Worm (Caenorhabditis elegans): ENCODE measurements around the gene B0035.3.

DNA sequence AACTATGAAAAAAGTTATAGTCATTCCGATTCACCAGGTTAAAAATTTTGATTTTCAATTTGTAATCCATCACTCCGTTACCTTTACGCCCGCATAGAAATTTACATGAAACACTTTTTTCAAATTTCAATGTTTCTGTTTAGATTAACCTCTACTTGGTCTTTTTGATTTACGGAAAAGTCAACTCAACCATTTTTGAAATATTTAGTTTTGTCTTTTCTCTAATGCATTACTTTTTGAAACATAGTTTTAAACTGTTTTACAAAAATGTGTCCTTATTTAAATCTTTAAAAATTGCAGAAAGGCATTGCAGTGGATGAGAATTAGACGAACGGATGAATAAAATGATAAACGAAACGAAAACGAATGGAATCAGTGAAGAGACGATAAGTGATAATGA, 41.6 kb downstream of the B0035.3 start, which contains the start of gene gtl-2:
- TF ChIP-seq tra-4 (tag; optimal IDR thresholded peaks at IDR 0.05) (no peak), hnd-1 (tag; optimal IDR thresholded peaks at IDR 0.05) (no peak), ama-1 (optimal IDR thresholded peaks at IDR 0.05) (no peak), tbx-11 (GFP tag; IDR thresholded peaks at IDR 0.05) (no peak), tbx-37 (GFP tag; conservative IDR thresholded peaks at IDR 0.05) (no peak), flt-1 (GFP tag; IDR thresholded peaks at IDR 0.05) (no peak), pes-1 (GFP tag; IDR thresholded peaks at IDR 0.05) (no peak), sea-1 (GFP tag; conservative IDR thresholded peaks at IDR 0.05) (no peak), hmg-4 (GFP tag; optimal IDR thresholded peaks at IDR 0.05) (no peak)

Data from whole organism, early embryonic.